Fruit fly (Drosophila melanogaster) whole organism, embryonic: ENCODE measurements around the gene Dscam2.

Experiments used
- Abd-B ChIP-seq: fragments of 200-800 bp; sonication (Bioruptor generic); optimal IDR thresholded peaks from 2 replicates; lab custom pipeline; 2018; ENCODE audit warnings: missing biosample characterization, mild to moderate bottlenecking, missing genetic modification characterization, moderate library complexity
- Antp ChIP-seq: fragments of 200-800 bp; sonication (Bioruptor generic); optimal IDR thresholded peaks from 3 replicates; lab custom pipeline; 2016; ENCODE audit warnings: missing biosample characterization, missing genetic modification characterization
- BEAF-32 ChIP-seq: fragments of 200-800 bp; sonication (Bioruptor generic); optimal IDR thresholded peaks from 3 replicates; lab custom pipeline; 2017; ENCODE audit warnings: missing biosample characterization, missing genetic modification characterization, mild to moderate bottlenecking, moderate library complexity, missing genetic modification reagents
- Blimp-1 ChIP-seq: fragments of 200-800 bp; sonication (Bioruptor generic); optimal IDR thresholded peaks from 3 replicates; lab custom pipeline; 2018; ENCODE audit warnings: missing biosample characterization, missing genetic modification characterization, mild to moderate bottlenecking, moderate library complexity, missing genetic modification reagents
- CG10147 ChIP-seq: fragments of 200-800 bp; sonication (Bioruptor generic); optimal IDR thresholded peaks from 2 replicates; lab custom pipeline; 2019; ENCODE audit warnings: missing biosample characterization, mild to moderate bottlenecking, missing genetic modification characterization, moderate library complexity
- CG10366 ChIP-seq: fragments of 200-800 bp; sonication (Bioruptor generic); IDR thresholded peaks from 2 replicates; pipeline ENCODE4 v1.3.6; 2022; ENCODE audit warnings: missing biosample characterization, missing genetic modification characterization
- CG10959 ChIP-seq: fragments of 200-800 bp; sonication (Bioruptor generic); IDR thresholded peaks from 2 replicates; pipeline ENCODE4 v1.3.6; 2022; ENCODE audit warnings: missing biosample characterization, missing genetic modification characterization
- CG11085 ChIP-seq: fragments of 200-800 bp; sonication (Bioruptor generic); IDR thresholded peaks from 2 replicates; pipeline ENCODE4 v1.3.6; 2022; ENCODE audit warnings: missing biosample characterization, missing genetic modification characterization
- CG12236 ChIP-seq: fragments of 200-800 bp; sonication (Bioruptor generic); optimal IDR thresholded peaks from 2 replicates; lab custom pipeline; 2016; ENCODE audit warnings: missing biosample characterization, missing genetic modification characterization
- CG12942 ChIP-seq: fragments of 200-800 bp; sonication (Bioruptor generic); optimal IDR thresholded peaks from 3 replicates; lab custom pipeline; 2016; ENCODE audit warnings: missing biosample characterization, missing genetic modification characterization
- CG14050 ChIP-seq: fragments of 200-800 bp; sonication (Bioruptor generic); IDR thresholded peaks from 3 replicates; pipeline ENCODE4 v1.3.6; 2022; ENCODE audit warnings: missing biosample characterization, missing genetic modification characterization
- CG1529 ChIP-seq: fragments of 200-800 bp; sonication (Bioruptor generic); optimal IDR thresholded peaks from 3 replicates; lab custom pipeline; 2018; ENCODE audit warnings: missing biosample characterization, missing genetic modification characterization
- CG15601 ChIP-seq: fragments of 200-800 bp; sonication (Bioruptor generic); optimal IDR thresholded peaks from 3 replicates; lab custom pipeline; 2019; ENCODE audit warnings: missing biosample characterization, mild to moderate bottlenecking, missing genetic modification characterization, moderate library complexity
- CG1647 ChIP-seq: fragments of 200-800 bp; sonication (Bioruptor generic); optimal IDR thresholded peaks from 3 replicates; lab custom pipeline; 2016; ENCODE audit warnings: missing biosample characterization, missing genetic modification characterization
- CG17568 ChIP-seq: fragments of 200-800 bp; sonication (Bioruptor generic); optimal IDR thresholded peaks from 2 replicates; lab custom pipeline; 2018; ENCODE audit warnings: missing biosample characterization, mild to moderate bottlenecking, missing genetic modification characterization, moderate library complexity
- CG17612 ChIP-seq: fragments of 200-800 bp; sonication (Bioruptor generic); IDR thresholded peaks from 2 replicates; pipeline ENCODE4 v1.3.6; 2022; ENCODE audit warnings: missing biosample characterization, missing genetic modification characterization
- CG3065 ChIP-seq: fragments of 200-800 bp; sonication (Bioruptor generic); optimal IDR thresholded peaks from 2 replicates; lab custom pipeline; 2016; ENCODE audit warnings: missing biosample characterization, missing genetic modification characterization
- CG3281 ChIP-seq: fragments of 200-800 bp; sonication (Bioruptor generic); optimal IDR thresholded peaks from 3 replicates; lab custom pipeline; 2017; ENCODE audit warnings: missing biosample characterization, mild to moderate bottlenecking, missing genetic modification characterization
- CG33213 ChIP-seq: fragments of 200-800 bp; sonication (Bioruptor generic); optimal IDR thresholded peaks from 3 replicates; lab custom pipeline; 2016; ENCODE audit warnings: missing biosample characterization, missing genetic modification characterization
- CG34224 ChIP-seq: fragments of 200-800 bp; sonication (Bioruptor generic); IDR thresholded peaks from 3 replicates; pipeline ENCODE4 v1.3.6; 2022; ENCODE audit warnings: missing biosample characterization, missing genetic modification characterization; ENCODE audit not compliant: partially characterized antibody
- CG5180 ChIP-seq: fragments of 200-800 bp; sonication (Bioruptor generic); optimal IDR thresholded peaks from 3 replicates; lab custom pipeline; 2017; ENCODE audit warnings: missing biosample characterization, missing genetic modification characterization, mild to moderate bottlenecking, moderate library complexity, missing genetic modification reagents
- CG9437 ChIP-seq: fragments of 200-800 bp; sonication (Bioruptor generic); optimal IDR thresholded peaks from 2 replicates; lab custom pipeline; 2018; ENCODE audit warnings: missing biosample characterization, mild to moderate bottlenecking, missing genetic modification characterization
- CG9932 ChIP-seq: fragments of 200-800 bp; sonication (Bioruptor generic); IDR thresholded peaks from 2 replicates; pipeline ENCODE4 v1.3.6; 2022; ENCODE audit warnings: missing biosample characterization, missing genetic modification characterization
- Dbx ChIP-seq: fragments of 200-800 bp; sonication (Bioruptor generic); IDR thresholded peaks from 3 replicates; pipeline ENCODE4 v1.3.6; 2022; ENCODE audit warnings: missing biosample characterization, missing genetic modification characterization
- H15 ChIP-seq: fragments of 200-800 bp; sonication (Bioruptor generic); IDR thresholded peaks from 3 replicates; pipeline ENCODE4 v1.3.6; 2022; ENCODE audit warnings: missing biosample characterization, missing genetic modification characterization
- Hand ChIP-seq: fragments of 200-800 bp; sonication (Bioruptor generic); optimal IDR thresholded peaks from 2 replicates; lab custom pipeline; 2017; ENCODE audit warnings: mild to moderate bottlenecking, missing biosample characterization, missing genetic modification reagents, missing genetic modification characterization
- HmgZ ChIP-seq: fragments of 200-800 bp; sonication (Bioruptor generic); optimal IDR thresholded peaks from 2 replicates; lab custom pipeline; 2018; ENCODE audit warnings: missing biosample characterization, mild to moderate bottlenecking, missing genetic modification characterization
- Lim3 ChIP-seq: fragments of 200-800 bp; sonication (Bioruptor generic); IDR thresholded peaks from 2 replicates; pipeline ENCODE4 v1.3.6; 2022; ENCODE audit warnings: missing biosample characterization, missing genetic modification characterization
- Lpt ChIP-seq: fragments of >200 bp; optimal IDR thresholded peaks from 2 replicates; lab custom pipeline; 2018; ENCODE audit warnings: missing biosample characterization, missing genetic modification characterization
- MTF-1 ChIP-seq: fragments of 200-800 bp; sonication (Bioruptor generic); optimal IDR thresholded peaks from 2 replicates; lab custom pipeline; 2018; ENCODE audit warnings: missing biosample characterization, mild to moderate bottlenecking, missing genetic modification characterization, borderline replicate concordance
- Meics ChIP-seq: fragments of 200-800 bp; sonication (Bioruptor generic); optimal IDR thresholded peaks from 2 replicates; lab custom pipeline; 2017; ENCODE audit warnings: missing biosample characterization, mild to moderate bottlenecking, missing genetic modification characterization
- NC2β ChIP-seq: fragments of 200-800 bp; sonication (Bioruptor generic); optimal IDR thresholded peaks from 2 replicates; lab custom pipeline; 2016; ENCODE audit warnings: missing biosample characterization, missing genetic modification characterization
- NFAT ChIP-seq: fragments of 200-800 bp; sonication (Bioruptor generic); IDR thresholded peaks from 2 replicates; pipeline ENCODE4 v1.3.6; 2022; ENCODE audit warnings: missing biosample characterization, missing genetic modification characterization
- ac ChIP-seq: fragments of 200-800 bp; sonication (Bioruptor generic); optimal IDR thresholded peaks from 3 replicates; lab custom pipeline; 2017; ENCODE audit warnings: missing biosample characterization, mild to moderate bottlenecking, missing genetic modification characterization
- gfzf ChIP-seq: fragments of 200-800 bp; sonication (Bioruptor generic); optimal IDR thresholded peaks from 2 replicates; lab custom pipeline; 2016; ENCODE audit warnings: missing biosample characterization, mild to moderate bottlenecking, missing genetic modification characterization, moderate library complexity
- grn ChIP-seq: fragments of 200-800 bp; sonication (Bioruptor generic); optimal IDR thresholded peaks from 3 replicates; lab custom pipeline; 2017; ENCODE audit warnings: missing biosample characterization, missing genetic modification characterization
- gsb-n ChIP-seq: fragments of 200-800 bp; sonication (Bioruptor generic); optimal IDR thresholded peaks from 3 replicates; lab custom pipeline; 2018; ENCODE audit warnings: missing biosample characterization, mild to moderate bottlenecking, missing genetic modification characterization
- jumu ChIP-seq: fragments of 200-800 bp; sonication (Bioruptor generic); optimal IDR thresholded peaks from 3 replicates; lab custom pipeline; 2016; ENCODE audit warnings: missing biosample characterization, missing genetic modification characterization
- kah ChIP-seq: fragments of 200-800 bp; sonication (Bioruptor generic); optimal IDR thresholded peaks from 2 replicates; lab custom pipeline; 2018; ENCODE audit warnings: missing biosample characterization, mild to moderate bottlenecking, missing genetic modification characterization
- ken ChIP-seq: fragments of 200-800 bp; sonication (Bioruptor generic); IDR thresholded peaks from 3 replicates; pipeline ENCODE4 v1.3.6; 2022; ENCODE audit warnings: missing biosample characterization, missing genetic modification characterization
- lab ChIP-seq: fragments of 200-800 bp; sonication (Bioruptor generic); optimal IDR thresholded peaks from 3 replicates; lab custom pipeline; 2017; ENCODE audit warnings: missing biosample characterization, missing genetic modification characterization, mild to moderate bottlenecking, moderate library complexity, missing genetic modification reagents
- lbe ChIP-seq: fragments of 200-800 bp; sonication (Bioruptor generic); optimal IDR thresholded peaks from 2 replicates; lab custom pipeline; 2016; ENCODE audit warnings: missing biosample characterization, mild to moderate bottlenecking, missing genetic modification characterization
- nerfin-1 ChIP-seq: fragments of 200-800 bp; sonication (Bioruptor generic); optimal IDR thresholded peaks from 3 replicates; lab custom pipeline; 2019; ENCODE audit warnings: missing biosample characterization, mild to moderate bottlenecking, missing genetic modification characterization, moderate library complexity
- nerfin-2 ChIP-seq: fragments of 200-800 bp; sonication (Bioruptor generic); IDR thresholded peaks from 2 replicates; pipeline ENCODE4 v1.3.6; 2022; ENCODE audit warnings: missing biosample characterization, missing genetic modification characterization; ENCODE audit not compliant: partially characterized antibody
- p53 ChIP-seq: fragments of 200-800 bp; sonication (Bioruptor generic); optimal IDR thresholded peaks from 2 replicates; lab custom pipeline; 2016; ENCODE audit warnings: missing biosample characterization, missing genetic modification characterization
- ssp ChIP-seq: fragments of 200-800 bp; sonication (Bioruptor generic); IDR thresholded peaks from 2 replicates; pipeline ENCODE4 v1.3.6; 2022; ENCODE audit warnings: missing biosample characterization, missing genetic modification characterization
- stwl ChIP-seq: fragments of 200-800 bp; sonication (Bioruptor generic); optimal IDR thresholded peaks from 3 replicates; lab custom pipeline; 2018; ENCODE audit warnings: missing biosample characterization, mild to moderate bottlenecking, missing genetic modification characterization, moderate library complexity
- wek ChIP-seq: fragments of 200-800 bp; sonication (Bioruptor generic); optimal IDR thresholded peaks from 3 replicates; lab custom pipeline; 2018; ENCODE audit warnings: missing biosample characterization, mild to moderate bottlenecking, missing genetic modification characterization, moderate library complexity
- yki ChIP-seq: fragments of >200 bp; optimal IDR thresholded peaks from 3 replicates; lab custom pipeline; 2018

The Dscam2 gene

DNA sequence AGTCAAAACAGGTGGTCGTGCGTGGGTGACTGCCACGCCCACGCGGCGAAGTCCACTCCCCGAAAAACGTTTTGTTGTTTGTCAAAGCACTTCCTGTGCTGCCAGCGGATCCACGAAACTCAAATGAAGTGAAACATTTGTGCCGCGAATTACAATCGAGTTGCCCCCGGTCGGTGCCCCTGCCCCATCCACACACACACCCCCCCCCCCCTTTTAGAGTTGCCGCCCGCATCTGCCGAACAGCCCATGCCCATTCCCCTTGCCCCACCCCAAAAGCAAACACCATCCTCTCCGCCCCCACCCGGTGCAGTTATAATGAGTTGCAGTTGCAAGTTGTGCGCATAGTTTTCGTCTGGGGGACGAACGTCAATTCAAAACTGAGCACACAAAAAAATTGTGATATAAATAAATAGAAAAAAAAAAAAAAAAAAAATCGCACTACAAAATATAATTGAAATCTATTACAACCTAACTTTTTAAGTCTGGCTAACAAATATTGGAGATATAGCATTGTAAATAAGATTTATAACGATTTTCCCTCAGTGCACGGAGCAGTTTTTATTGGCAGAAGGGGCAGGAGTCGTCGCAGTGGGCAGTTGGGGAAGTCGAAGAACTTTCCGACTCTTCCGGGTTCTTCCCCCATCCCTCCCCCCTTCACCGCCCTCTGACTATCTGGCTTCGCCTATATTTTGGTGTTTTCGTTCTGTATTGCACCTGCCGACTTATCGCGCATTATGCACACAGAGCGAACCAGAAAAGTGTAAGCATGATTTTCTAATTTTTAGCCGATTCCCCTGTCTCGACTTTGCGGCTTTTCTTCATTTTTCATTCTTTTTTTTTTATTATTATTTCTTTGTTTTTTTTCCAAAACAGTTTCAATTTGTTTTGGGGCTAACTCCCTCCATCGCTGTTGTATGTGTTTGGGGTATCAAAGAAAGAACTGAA, 37.9 kb downstream of the Dscam2 start (continued):
- TF ChIP-seq lab (GFP tag; lab: Kevin White, UChicago) (no peak), grn (GFP tag; lab: Kevin White, UChicago) (no peak), gfzf (GFP tag; lab: Kevin White, UChicago) (no peak), lbe (no peak), CG12236 (GFP tag; lab: Kevin White, UChicago) (no peak), stwl (no peak), CG9437 (GFP tag; lab: Kevin White, UChicago) (no peak), ac (GFP tag; lab: Kevin White, UChicago) (no peak), CG14050 (GFP tag; lab: Robert Waterston, UW) (no peak), MTF-1 (no peak), CG3281 (GFP tag; lab: Kevin White, UChicago) (no peak), CG10147 (GFP tag; lab: Kevin White, UChicago) (no peak), CG1529 (GFP tag; lab: Kevin White, UChicago) (peak; percentile 59), Abd-B (peak; percentile 38), CG5180 (GFP tag; lab: Kevin White, UChicago) (no peak), CG3065 (GFP tag; lab: Kevin White, UChicago) (no peak), Lim3 (no peak), nerfin-1 (peak; percentile 39), CG9932 (GFP tag; lab: Robert Waterston, UW) (no peak), Blimp-1 (GFP tag; lab: Kevin White, UChicago) (peak; percentile 84), gsb-n (tag; lab: Kevin White, UChicago) (peak; percentile 46), p53 (GFP tag; lab: Kevin White, UChicago) (no peak), HmgZ (tag; lab: Kevin White, UChicago) (no peak), H15 (GFP tag; lab: Robert Waterston, UW) (peak; percentile 67; the same call in 2 of the 3 replicates), CG10366 (GFP tag; lab: Robert Waterston, UW) (peak; percentile 38), NFAT (GFP tag; lab: Robert Waterston, UW) (no peak), CG10959 (GFP tag; lab: Robert Waterston, UW) (peak; percentile 44; the same call in 1 of the 2 replicates), CG11085 (GFP tag; lab: Robert Waterston, UW) (no peak), wek (no peak), CG15601 (tag; lab: Kevin White, UChicago) (peak; percentile 58), CG17568 (GFP tag; lab: Kevin White, UChicago) (no peak), Meics (GFP tag; lab: Kevin White, UChicago) (no peak), Lpt (no peak), nerfin-2 (GFP tag; lab: Robert Waterston, UW) (no peak), CG33213 (GFP tag; lab: Kevin White, UChicago) (no peak), CG34224 (GFP tag; lab: Robert Waterston, UW) (no peak), yki (lab: Kevin White, UChicago) (no peak), ken (GFP tag; lab: Robert Waterston, UW) (peak; percentile 75; the same call in 2 of the 3 replicates), NC2β (GFP tag; lab: Kevin White, UChicago) (peak; percentile 40), BEAF-32 (no peak), ssp (GFP tag; lab: Robert Waterston, UW) (0 out of 2 replicates have a peak, but pooled peaks have one; percentile 46), Antp (GFP tag; lab: Kevin White, UChicago) (no peak), CG12942 (GFP tag; lab: Kevin White, UChicago) (peak; percentile 28), kah (GFP tag; lab: Kevin White, UChicago) (peak; percentile 49), Hand (GFP tag; lab: Kevin White, UChicago) (no peak), jumu (GFP tag; lab: Kevin White, UChicago) (no peak), CG1647 (GFP tag; lab: Kevin White, UChicago) (no peak), Dbx (GFP tag; lab: Robert Waterston, UW) (no peak), CG17612 (GFP tag; lab: Robert Waterston, UW) (no peak)
